Fruit fly (Drosophila melanogaster) whole organism, embryonic: ENCODE measurements around the gene CG1552.
A peak's percentile ranks its signal among the peaks of the same experiment; 100 is the strongest.
"Not testable (repeated sequence)": the region's sequence is repeated elsewhere in the genome, so short reads cannot be mapped to it uniquely, and the experiment has no call there.

Experiments
- Adf1 ChIP-seq: fragments of 200-800 bp; sonication (Bioruptor generic); IDR thresholded peaks from 2 replicates; pipeline ENCODE4 v1.3.6; 2022; ENCODE audit warnings: missing biosample characterization, missing genetic modification characterization
- Atf6 ChIP-seq: fragments of 200-800 bp; sonication (Bioruptor generic); IDR thresholded peaks from 2 replicates; pipeline ENCODE4 v1.3.6; 2022; ENCODE audit warnings: missing biosample characterization, missing genetic modification characterization
- Bdp1 ChIP-seq: fragments of 200-800 bp; sonication (Bioruptor generic); optimal IDR thresholded peaks from 3 replicates; lab custom pipeline; 2016; ENCODE audit warnings: missing biosample characterization, missing genetic modification characterization
- CG18262 ChIP-seq: fragments of 200-800 bp; optimal IDR thresholded peaks from 3 replicates; lab custom pipeline; 2019; ENCODE audit warnings: missing biosample characterization, mild to moderate bottlenecking, missing genetic modification characterization, moderate library complexity
- CG18476 ChIP-seq: fragments of 200-800 bp; sonication (Bioruptor generic); optimal IDR thresholded peaks from 2 replicates; lab custom pipeline; 2016; ENCODE audit warnings: missing biosample characterization, mild to moderate bottlenecking, missing genetic modification characterization
- CG33557 ChIP-seq: fragments of 200-800 bp; sonication (Bioruptor generic); optimal IDR thresholded peaks from 2 replicates; lab custom pipeline; 2019; ENCODE audit warnings: missing biosample characterization, mild to moderate bottlenecking, missing genetic modification characterization, moderate library complexity
- CG34224 ChIP-seq: fragments of 200-800 bp; sonication (Bioruptor generic); IDR thresholded peaks from 3 replicates; pipeline ENCODE4 v1.3.6; 2022; ENCODE audit warnings: missing biosample characterization, missing genetic modification characterization; ENCODE audit not compliant: partially characterized antibody
- CG34376 ChIP-seq: fragments of 200-800 bp; sonication (Bioruptor generic); optimal IDR thresholded peaks from 2 replicates; lab custom pipeline; 2018; ENCODE audit warnings: missing biosample characterization, mild to moderate bottlenecking, missing genetic modification characterization
- CG5180 ChIP-seq: fragments of 200-800 bp; sonication (Bioruptor generic); optimal IDR thresholded peaks from 3 replicates; lab custom pipeline; 2017; ENCODE audit warnings: missing biosample characterization, missing genetic modification characterization, mild to moderate bottlenecking, moderate library complexity, missing genetic modification reagents
- CG7839 ChIP-seq: fragments of 200-800 bp; sonication (Bioruptor generic); optimal IDR thresholded peaks from 3 replicates; lab custom pipeline; 2018; ENCODE audit warnings: missing biosample characterization, mild to moderate bottlenecking, missing genetic modification characterization, moderate library complexity
- CG8944 ChIP-seq: fragments of 200-800 bp; sonication (Bioruptor generic); optimal IDR thresholded peaks from 3 replicates; lab custom pipeline; 2016; ENCODE audit warnings: missing biosample characterization, missing genetic modification characterization
- CG9727 ChIP-seq: fragments of 200-800 bp; sonication (Bioruptor generic); optimal IDR thresholded peaks from 3 replicates; lab custom pipeline; 2017; ENCODE audit warnings: missing biosample characterization, mild to moderate bottlenecking, missing genetic modification characterization
- CG9876 ChIP-seq: fragments of 200-800 bp; sonication (Bioruptor generic); optimal IDR thresholded peaks from 2 replicates; lab custom pipeline; 2016; ENCODE audit warnings: missing biosample characterization, missing genetic modification characterization
- CHES-1-like ChIP-seq: fragments of 200-800 bp; sonication (Bioruptor generic); optimal IDR thresholded peaks from 2 replicates; lab custom pipeline; 2016; ENCODE audit warnings: missing biosample characterization, missing genetic modification characterization
- Dek ChIP-seq: fragments of 200-800 bp; sonication (Bioruptor generic); optimal IDR thresholded peaks from 3 replicates; lab custom pipeline; 2019; ENCODE audit warnings: missing biosample characterization, mild to moderate bottlenecking, missing genetic modification characterization, moderate library complexity
- Dll ChIP-seq: fragments of 200-800 bp; sonication (Bioruptor generic); IDR thresholded peaks from 4 replicates; pipeline ENCODE4 v1.3.6; 2022; ENCODE audit warnings: missing biosample characterization, missing genetic modification characterization; ENCODE audit not compliant: partially characterized antibody
- Dref ChIP-seq: fragments of 200-800 bp; sonication (Bioruptor generic); IDR thresholded peaks from 2 replicates; pipeline ENCODE4 v1.3.6; 2022; ENCODE audit warnings: missing biosample characterization, missing genetic modification characterization
- Eip74EF ChIP-seq, 2 experiments: fragments of 200-800 bp in 1 of 2; fragments of >200 bp in 1 of 2; sonication (Bioruptor generic) in 1 of 2; optimal IDR thresholded peaks; 2 replicates each; lab custom pipeline; 2017 to 2019; ENCODE audit warnings: missing biosample characterization in 2 of 2, missing genetic modification characterization in 2 of 2, mild to moderate bottlenecking in 1 of 2, moderate library complexity in 1 of 2
- Hr78 ChIP-seq, 2 experiments: fragments of 200-800 bp in 1 of 2; fragments of >200 bp in 1 of 2; sonication (Bioruptor generic) in 1 of 2; optimal IDR thresholded peaks; 2 replicates each; lab custom pipeline; 2017 to 2019; ENCODE audit warnings: missing biosample characterization in 2 of 2, missing genetic modification characterization in 2 of 2, mild to moderate bottlenecking in 1 of 2, moderate library complexity in 1 of 2
- Oli ChIP-seq: fragments of 200-800 bp; sonication (Bioruptor generic); optimal IDR thresholded peaks from 2 replicates; lab custom pipeline; 2018; ENCODE audit warnings: missing biosample characterization, mild to moderate bottlenecking, missing genetic modification characterization, moderate library complexity
- Pdp1 ChIP-seq, 2 experiments: fragments of 200-800 bp; sonication (Bioruptor generic); optimal IDR thresholded peaks; 3 replicates each; lab custom pipeline; 2016; ENCODE audit warnings: missing biosample characterization in 2 of 2, missing genetic modification characterization in 2 of 2, mild to moderate bottlenecking in 1 of 2, moderate library complexity in 1 of 2
- Sox102F ChIP-seq: fragments of 200-800 bp; sonication (Bioruptor generic); optimal IDR thresholded peaks from 2 replicates; lab custom pipeline; 2018; ENCODE audit warnings: missing biosample characterization, mild to moderate bottlenecking, missing genetic modification characterization, moderate library complexity
- Sry-δ ChIP-seq: fragments of 200-800 bp; sonication (Bioruptor generic); optimal IDR thresholded peaks from 2 replicates; lab custom pipeline; 2016; ENCODE audit warnings: missing biosample characterization, missing genetic modification characterization
- YL-1 ChIP-seq: fragments of 200-800 bp; sonication (Bioruptor generic); optimal IDR thresholded peaks from 3 replicates; lab custom pipeline; 2017; ENCODE audit warnings: missing biosample characterization, mild to moderate bottlenecking, missing genetic modification characterization
- ato ChIP-seq: fragments of 200-800 bp; sonication (Bioruptor generic); IDR thresholded peaks from 2 replicates; pipeline ENCODE4 v1.3.6; 2022; ENCODE audit warnings: missing biosample characterization, missing genetic modification characterization; ENCODE audit not compliant: partially characterized antibody
- bbx ChIP-seq: fragments of 200-800 bp; sonication (Bioruptor generic); IDR thresholded peaks from 2 replicates; pipeline ENCODE4 v1.3.6; 2022; ENCODE audit warnings: missing biosample characterization, missing genetic modification characterization; ENCODE audit not compliant: partially characterized antibody
- cwo ChIP-seq: fragments of 200-800 bp; sonication (Bioruptor generic); optimal IDR thresholded peaks from 3 replicates; lab custom pipeline; 2017; ENCODE audit warnings: missing biosample characterization, missing genetic modification characterization, mild to moderate bottlenecking, moderate library complexity, missing genetic modification reagents
- dan ChIP-seq: fragments of 200-800 bp; sonication (Bioruptor generic); IDR thresholded peaks from 2 replicates; pipeline ENCODE4 v1.3.6; 2022; ENCODE audit warnings: missing biosample characterization, missing genetic modification characterization
- dmrt99B ChIP-seq: fragments of 200-800 bp; sonication (Bioruptor generic); optimal IDR thresholded peaks from 2 replicates; lab custom pipeline; 2018; ENCODE audit warnings: missing biosample characterization, mild to moderate bottlenecking, missing genetic modification characterization, moderate library complexity
- exex ChIP-seq: fragments of 200-800 bp; sonication (Bioruptor generic); optimal IDR thresholded peaks from 4 replicates; lab custom pipeline; 2018; ENCODE audit warnings: missing biosample characterization, mild to moderate bottlenecking, missing genetic modification characterization, moderate library complexity
- grn ChIP-seq: fragments of 200-800 bp; sonication (Bioruptor generic); optimal IDR thresholded peaks from 3 replicates; lab custom pipeline; 2017; ENCODE audit warnings: missing biosample characterization, missing genetic modification characterization
- ham ChIP-seq: fragments of 200-800 bp; sonication (Bioruptor generic); IDR thresholded peaks from 2 replicates; pipeline ENCODE4 v1.3.6; 2022; ENCODE audit warnings: missing biosample characterization, missing genetic modification characterization
- knrl ChIP-seq: fragments of 200-800 bp; sonication (Bioruptor generic); IDR thresholded peaks from 3 replicates; pipeline ENCODE4 v1.3.6; 2022; ENCODE audit warnings: missing biosample characterization, missing genetic modification characterization; ENCODE audit not compliant: partially characterized antibody
- maf-S ChIP-seq: fragments of 200-800 bp; sonication (Bioruptor generic); optimal IDR thresholded peaks from 2 replicates; lab custom pipeline; 2016; ENCODE audit warnings: missing biosample characterization, missing genetic modification characterization
- mirr ChIP-seq: fragments of 200-800 bp; sonication (Bioruptor generic); optimal IDR thresholded peaks from 3 replicates; lab custom pipeline; 2018; ENCODE audit warnings: missing biosample characterization, mild to moderate bottlenecking, missing genetic modification characterization
- oc ChIP-seq: fragments of 200-800 bp; sonication (Bioruptor generic); optimal IDR thresholded peaks from 2 replicates; lab custom pipeline; 2018; ENCODE audit warnings: missing biosample characterization, mild to moderate bottlenecking, missing genetic modification characterization, moderate library complexity
- otp ChIP-seq: fragments of 200-800 bp; sonication (Bioruptor generic); IDR thresholded peaks from 3 replicates; pipeline ENCODE4, ENCODE4 v1.3.6; 2022; ENCODE audit warnings: missing biosample characterization, missing genetic modification characterization
- pros ChIP-seq: fragments of 200-800 bp; sonication (Bioruptor generic); optimal IDR thresholded peaks from 3 replicates; lab custom pipeline; 2019; ENCODE audit warnings: missing biosample characterization, mild to moderate bottlenecking, missing genetic modification characterization, moderate library complexity
- pzg ChIP-seq: fragments of 200-800 bp; sonication (Bioruptor generic); optimal IDR thresholded peaks from 3 replicates; lab custom pipeline; 2018; ENCODE audit warnings: missing biosample characterization, mild to moderate bottlenecking, missing genetic modification characterization, moderate library complexity
- sim ChIP-seq: fragments of 200-800 bp; sonication (Bioruptor generic); IDR thresholded peaks from 2 replicates; pipeline ENCODE4 v1.3.6; 2022; ENCODE audit warnings: missing biosample characterization, missing genetic modification characterization
- sima ChIP-seq: fragments of 200-800 bp; sonication (Bioruptor generic); optimal IDR thresholded peaks from 2 replicates; lab custom pipeline; 2016; ENCODE audit warnings: missing biosample characterization, missing genetic modification characterization
- sob ChIP-seq: fragments of 200-800 bp; sonication (Bioruptor generic); IDR thresholded peaks from 2 replicates; pipeline ENCODE4 v1.3.6; 2022; ENCODE audit warnings: missing biosample characterization, missing genetic modification characterization
- stwl ChIP-seq: fragments of 200-800 bp; sonication (Bioruptor generic); optimal IDR thresholded peaks from 3 replicates; lab custom pipeline; 2018; ENCODE audit warnings: missing biosample characterization, mild to moderate bottlenecking, missing genetic modification characterization, moderate library complexity
- sug ChIP-seq: fragments of 200-800 bp; optimal IDR thresholded peaks from 2 replicates; lab custom pipeline; 2019; ENCODE audit warnings: missing biosample characterization, mild to moderate bottlenecking, missing genetic modification characterization, moderate library complexity
- tin ChIP-seq: fragments of 200-800 bp; sonication (Bioruptor generic); optimal IDR thresholded peaks from 3 replicates; lab custom pipeline; 2016; ENCODE audit warnings: missing biosample characterization, missing genetic modification characterization
- unc-4 ChIP-seq: fragments of 200-800 bp; sonication (Bioruptor generic); IDR thresholded peaks from 2 replicates; pipeline ENCODE4 v1.3.6; 2022; ENCODE audit warnings: missing biosample characterization, missing genetic modification characterization; ENCODE audit not compliant: partially characterized antibody

CG1552 gene

DNA sequence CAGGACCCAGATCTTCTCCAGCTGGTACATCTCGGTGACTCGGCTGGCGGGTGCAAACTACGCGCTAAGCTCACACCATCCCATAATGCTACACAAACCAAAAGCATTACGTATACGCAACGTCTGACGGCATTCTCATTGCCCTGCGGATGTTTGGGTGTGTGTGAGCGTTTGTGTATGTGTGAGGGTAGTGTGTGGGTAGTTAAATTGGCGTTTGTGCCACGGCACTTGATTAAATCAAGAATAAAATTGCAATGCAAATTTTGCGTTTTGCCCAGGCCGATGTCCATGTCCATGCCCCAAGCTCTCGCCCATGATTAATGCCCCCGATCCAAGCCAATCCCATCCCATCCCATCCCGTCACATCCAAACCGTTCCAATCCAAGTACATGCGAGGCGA, at the start of gene CG1552:
TSS of gene CG1552 (minus strand) at position 101 of the 400 bp plus-strand sequence.
- TF ChIP-seq CG34224 (GFP tag; lab: Robert Waterston, UW) (no peak), unc-4 (GFP tag; lab: Robert Waterston, UW) (no peak), CG9876 (GFP tag; lab: Kevin White, UChicago) (no peak), CG8944 (GFP tag; lab: Kevin White, UChicago) (no peak), Dek (tag; lab: Kevin White, UChicago) (no peak), dan (GFP tag; lab: Robert Waterston, UW) (no peak), CG9727 (no peak), sima (no peak), CG18262 (no peak), ham (GFP tag; lab: Robert Waterston, UW) (no peak), ato (GFP tag; lab: Robert Waterston, UW) (no peak), knrl (GFP tag; lab: Robert Waterston, UW) (no peak), dmrt99B (tag; lab: Kevin White, UChicago) (no peak), CG18476 (GFP tag; lab: Kevin White, UChicago) (no peak), sob (GFP tag; lab: Robert Waterston, UW) (no peak), CG7839 (tag; lab: Kevin White, UChicago) (no peak), CG5180 (GFP tag; lab: Kevin White, UChicago) (no peak)

DNA sequence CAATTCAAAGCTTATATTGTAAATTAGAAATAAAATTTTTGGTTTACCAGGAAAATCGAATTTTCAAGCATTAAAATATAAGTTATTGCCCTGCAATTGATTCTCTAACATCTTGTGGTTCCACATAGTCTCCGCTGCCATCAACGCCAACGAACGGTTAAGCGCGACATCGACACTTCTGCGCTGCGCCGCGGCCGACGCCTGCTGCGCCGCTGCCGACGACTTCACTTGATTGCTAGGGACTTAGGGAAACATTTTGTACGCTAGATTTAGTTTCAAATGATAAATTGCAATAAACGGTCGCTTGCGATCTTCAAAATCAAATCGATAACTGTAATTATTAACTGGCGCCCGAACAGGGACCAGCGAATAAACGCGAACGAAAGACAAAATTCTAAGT, 42.6 kb upstream of the CG1552 start, which contains the start of gene CG42249:
TSS of gene CG42249 (plus strand) at position 301 of the 400 bp plus-strand sequence.
- TF ChIP-seq tin (GFP tag; lab: Kevin White, UChicago); otp (GFP tag; lab: Robert Waterston, UW); sim (GFP tag; lab: Robert Waterston, UW): not testable (repeated sequence)

DNA sequence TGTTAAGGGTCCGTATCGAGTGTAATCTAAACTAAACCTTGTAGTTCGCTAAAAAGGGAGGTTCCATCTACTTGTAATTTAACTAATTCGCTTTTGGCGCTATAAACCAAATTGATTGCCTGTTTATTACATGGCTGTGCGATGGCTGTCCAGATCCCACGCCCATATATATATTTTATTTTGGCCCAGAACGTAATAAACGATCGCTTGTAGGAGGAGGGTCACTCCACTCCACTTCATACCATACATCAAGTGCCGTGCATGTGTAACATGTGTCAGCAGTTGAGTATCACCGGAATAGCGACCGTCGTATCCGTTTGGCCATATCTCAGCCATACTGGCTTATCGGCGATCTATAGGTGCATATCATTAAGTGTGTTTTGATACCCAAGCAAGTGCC, 41.9 kb upstream of the CG1552 start:
- no peak for TF ChIP-seq Bdp1 (GFP tag; lab: Kevin White, UChicago)
- peak; percentile 79 for TF ChIP-seq exex
- TF ChIP-seq Oli (tag; lab: Kevin White, UChicago): no peak
- TF ChIP-seq CG34376 (GFP tag; lab: Kevin White, UChicago): peak; percentile 81
- no peak for TF ChIP-seq Eip74EF (GFP tag; optimal IDR thresholded peaks at IDR 0.05; lab: Kevin White, UChicago)
- TF ChIP-seq maf-S (GFP tag; lab: Kevin White, UChicago): no peak
- peak; percentile 51 for TF ChIP-seq sug (tag; lab: Kevin White, UChicago)
- peak; percentile 48 for TF ChIP-seq cwo (GFP tag; lab: Kevin White, UChicago)
- TF ChIP-seq Dll (GFP tag; lab: Robert Waterston, UW): no peak
- no peak for TF ChIP-seq sima
- no peak for TF ChIP-seq Adf1 (GFP tag; lab: Robert Waterston, UW)
- TF ChIP-seq Atf6: no peak
- peak; percentile 18 for TF ChIP-seq mirr (GFP tag; lab: Kevin White, UChicago)
- TF ChIP-seq grn (GFP tag; lab: Kevin White, UChicago): peak; percentile 30
- TF ChIP-seq, all 482 proteins: peak for 6

DNA sequence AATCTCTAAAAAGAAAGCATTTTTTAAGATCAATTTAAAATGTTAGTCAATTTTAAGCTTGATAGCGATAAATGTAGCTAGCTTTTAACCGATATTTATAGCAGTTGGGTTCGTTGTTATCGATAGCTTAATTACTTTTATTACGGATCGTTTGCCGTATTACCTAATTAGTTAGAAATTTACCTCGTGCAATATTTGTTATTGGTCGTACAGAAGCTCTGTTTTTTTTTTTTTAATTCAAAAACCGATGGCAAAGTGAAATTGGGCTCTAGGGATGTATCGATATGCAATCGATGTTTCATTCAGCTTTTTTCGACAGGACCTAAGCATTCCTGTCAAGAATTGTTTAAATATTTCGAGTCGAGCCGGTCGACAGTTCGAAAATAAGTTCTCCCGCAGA, 38.8 kb upstream of the CG1552 start, which contains the start of gene CG2061:
TSS of gene CG2061 (plus strand) at position 292 of the 400 bp plus-strand sequence.
- no peak for TF ChIP-seq Sox102F (GFP tag; lab: Kevin White, UChicago)
- TF ChIP-seq pzg (GFP tag; lab: Kevin White, UChicago): peak; percentile 18
- no peak for TF ChIP-seq pros (GFP tag; lab: Kevin White, UChicago)
- peak; percentile 56 for TF ChIP-seq Sry-δ (GFP tag; lab: Kevin White, UChicago)
- TF ChIP-seq bbx (GFP tag; lab: Robert Waterston, UW): peak; percentile 68
- peak; percentile 2 for TF ChIP-seq stwl (tag; lab: Kevin White, UChicago)
- TF ChIP-seq Dref (GFP tag; lab: Robert Waterston, UW): peak; percentile 56
- TF ChIP-seq CHES-1-like (GFP tag; lab: Kevin White, UChicago): no peak
- TF ChIP-seq YL-1: no peak
- TF ChIP-seq oc: no peak
- no peak for TF ChIP-seq CG33557 (GFP tag; lab: Kevin White, UChicago)
- peak in 1 of 2 experiments; percentile 14 for TF ChIP-seq Pdp1 (GFP tag; optimal IDR thresholded peaks at IDR 0.05; lab: Kevin White, UChicago)
- TF ChIP-seq Hr78 (GFP tag; optimal IDR thresholded peaks at IDR 0.05; lab: Kevin White, UChicago): no peak
